Fruit fly (Drosophila melanogaster) Kc167 (cell line): ENCODE measurements around the gene Pez.

Experiments
- Myc ChIP-seq: fragments of >200 bp; optimal IDR thresholded peaks from 2 replicates; lab custom pipeline; 2017; ENCODE audit warnings: missing external identifiers
- h ChIP-seq: fragments of >200 bp; optimal IDR thresholded peaks from 3 replicates; lab custom pipeline; 2018; ENCODE audit warnings: missing external identifiers

DNA sequence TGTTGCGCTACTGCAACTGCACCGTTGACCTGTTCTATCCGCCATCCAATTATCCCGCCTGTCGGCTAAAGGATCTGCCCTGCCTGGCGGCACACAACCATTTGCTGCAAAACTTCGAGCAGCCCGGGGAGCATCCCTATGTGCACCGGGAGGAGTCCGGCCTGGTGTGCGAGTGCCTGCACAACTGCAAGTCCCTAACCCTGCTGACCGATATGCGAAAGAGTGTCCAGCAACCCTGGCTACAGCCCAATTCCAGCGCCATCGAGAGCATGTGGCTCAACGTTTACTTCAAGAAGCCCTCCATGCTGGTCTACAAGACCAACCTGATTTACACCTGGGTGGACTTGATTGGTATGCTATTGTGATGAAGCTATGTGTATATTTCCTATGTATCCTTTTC lies 17.7 kb upstream of the Pez start:
- TF ChIP-seq h (lab: Kevin White, UChicago) (no peak), Myc (lab: Kevin White, UChicago) (no peak)
